Worm (Caenorhabditis elegans): ENCODE data around the gene grd-5.

DNA sequence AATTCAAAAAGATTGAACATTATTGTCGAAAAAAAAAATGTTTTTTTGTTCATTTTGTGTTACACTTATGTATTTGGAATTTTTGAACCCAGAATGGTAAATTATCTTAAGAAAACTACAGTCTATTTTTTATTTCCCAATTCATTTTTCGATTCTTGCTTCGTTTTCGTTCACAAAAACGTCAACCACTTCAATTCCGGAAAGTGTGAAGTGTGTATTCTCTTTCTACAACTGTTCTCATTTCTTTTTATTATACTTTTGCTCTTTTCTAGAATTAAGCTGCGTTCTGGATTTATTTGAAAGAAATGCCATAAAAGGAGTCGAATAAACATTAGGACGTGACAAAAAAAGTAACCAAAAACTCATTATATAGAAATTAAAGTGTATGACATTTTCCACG lies 3.5 kb downstream of the grd-5 start, which contains the start of gene F41E6.1:
- TF ChIP-seq mep-1 (tag; optimal IDR thresholded peaks at IDR 0.05) (no peak), nhr-12 (tag; optimal IDR thresholded peaks at IDR 0.05) (no peak), ama-1 (optimal IDR thresholded peaks at IDR 0.05) (no peak), nhr-47 (tag; optimal IDR thresholded peaks at IDR 0.05) (no peak), nhr-76 (tag; optimal IDR thresholded peaks at IDR 0.05) (no peak), nhr-20 (tag; optimal IDR thresholded peaks at IDR 0.05) (no peak), dpl-1 (GFP tag; optimal IDR thresholded peaks at IDR 0.05) (no peak), unc-62 (GFP tag; optimal IDR thresholded peaks at IDR 0.05) (no peak), ceh-90 (tag; optimal IDR thresholded peaks at IDR 0.05) (no peak), lsy-2 (tag; optimal IDR thresholded peaks at IDR 0.05) (no peak)
